Fruit fly (Drosophila melanogaster) whole organism: ENCODE results near the gene Exn.

ENCODE experiments used
- CG8478 ChIP-seq: fragments of >200 bp; optimal IDR thresholded peaks from 2 replicates; lab custom pipeline; 2018; ENCODE audit warnings: inconsistent platforms
- Dll ChIP-seq: fragments of >200 bp; optimal IDR thresholded peaks from 2 replicates; lab custom pipeline; 2017
- pan ChIP-seq: fragments of >200 bp; optimal IDR thresholded peaks from 2 replicates; lab custom pipeline; 2017
- usp ChIP-seq: fragments of >200 bp; optimal IDR thresholded peaks from 2 replicates; lab custom pipeline; 2017; ENCODE audit warnings: missing biosample characterization, missing genetic modification characterization, mixed read lengths

- TF ChIP-seq CG8478 (lab: Kevin White, UChicago) (no peak), pan (lab: Kevin White, UChicago) (no peak), usp (no peak), Dll (lab: Kevin White, UChicago) (peak; percentile 24)
Observed at dm6 chr3L:17016576-17016917, 46.7 kb downstream of the Exn start.
